Fruit fly (Drosophila melanogaster): ENCODE measurements around the gene Ugt35E1.

DNA sequence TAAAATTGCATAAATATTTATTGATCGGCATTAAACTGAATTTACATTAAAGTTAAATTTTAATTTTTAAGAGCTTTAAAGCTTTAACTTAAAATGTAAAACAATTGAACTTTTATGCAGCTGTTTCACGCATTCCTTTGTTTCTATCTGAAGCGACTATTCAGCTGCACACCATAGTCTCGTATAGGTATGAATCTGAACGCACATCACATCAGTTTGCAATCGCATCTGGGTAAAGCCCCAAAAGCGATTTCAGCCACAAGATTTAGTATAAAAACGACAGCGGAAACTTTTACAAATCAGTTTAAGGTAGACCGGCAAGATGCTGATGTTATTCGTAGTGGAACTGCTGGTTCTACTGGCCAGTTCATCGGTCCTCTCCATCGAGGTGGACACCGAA is 5.0 kb downstream of the Ugt35E1 start, which contains the start of gene CG4757:
- TF ChIP-seq CG17806 (tag; optimal IDR thresholded peaks at IDR 0.05): no peak
- no peak for TF ChIP-seq CG9948 (tag; optimal IDR thresholded peaks at IDR 0.05)
- TF ChIP-seq CG8301 (tag; optimal IDR thresholded peaks at IDR 0.05): no peak
- TF ChIP-seq Snoo (tag; optimal IDR thresholded peaks at IDR 0.05): no peak
- no peak for TF ChIP-seq Ets98B (GFP tag; IDR thresholded peaks at IDR 0.05)
- no peak for TF ChIP-seq D1 (tag; optimal IDR thresholded peaks at IDR 0.05)
- TF ChIP-seq CG32121 (GFP tag; IDR thresholded peaks at IDR 0.05): no peak
